Fruit fly (Drosophila melanogaster): Measurements from ENCODE around the gene Clp.
A peak's percentile ranks its signal among the peaks of the same experiment; 100 is the strongest.

Gene Clp

dm6 chr2L:855052-855547 is 35.3 kb downstream of the Clp start, which contains the start of gene CG13949:
TSS of gene CG13949 (plus strand) at chr2L:855337.
- peak; percentile 27 for TF ChIP-seq fd96Cb (tag; optimal IDR thresholded peaks at IDR 0.05)
- peak; percentile 45 for TF ChIP-seq bcd (GFP tag; optimal IDR thresholded peaks at IDR 0.05)
- peak; percentile 50 for TF ChIP-seq ind (GFP tag; optimal IDR thresholded peaks at IDR 0.05)
- TF ChIP-seq CG10366 (GFP tag; IDR thresholded peaks at IDR 0.05): peak; percentile 79
- peak; percentile 71 for TF ChIP-seq CG33213 (GFP tag; optimal IDR thresholded peaks at IDR 0.05)
- peak; percentile 15 for TF ChIP-seq Oli (tag; optimal IDR thresholded peaks at IDR 0.05)
- TF ChIP-seq CG11085 (GFP tag; IDR thresholded peaks at IDR 0.05): peak; percentile 63
- TF ChIP-seq nerfin-2 (GFP tag; IDR thresholded peaks at IDR 0.05; ENCODE audit: partially characterized antibody): no peak
- peak; percentile 22 for TF ChIP-seq CG2875 (GFP tag; optimal IDR thresholded peaks at IDR 0.05)
- TF ChIP-seq Gsc (GFP tag; IDR thresholded peaks at IDR 0.05): no peak
- no peak for TF ChIP-seq onecut (GFP tag; IDR thresholded peaks at IDR 0.05)
- peak; percentile 89 for TF ChIP-seq Med (GFP tag)
- peak; percentile 56 for TF ChIP-seq grn (GFP tag; optimal IDR thresholded peaks at IDR 0.05)
- no peak for TF ChIP-seq ato (GFP tag; IDR thresholded peaks at IDR 0.05; ENCODE audit: partially characterized antibody)
- TF ChIP-seq jumu (GFP tag; optimal IDR thresholded peaks at IDR 0.05): peak; percentile 28
- no peak for TF ChIP-seq CG1647 (GFP tag; optimal IDR thresholded peaks at IDR 0.05)
- TF ChIP-seq HHEX (GFP tag; optimal IDR thresholded peaks at IDR 0.05): peak; percentile 10
- TF ChIP-seq CG7786 (GFP tag; optimal IDR thresholded peaks at IDR 0.05): no peak
- peak; percentile 37 for TF ChIP-seq cwo (GFP tag; optimal IDR thresholded peaks at IDR 0.05)
- TF ChIP-seq CG13775 (GFP tag; optimal IDR thresholded peaks at IDR 0.05): peak; percentile 36
- peak; percentile 15 for TF ChIP-seq Sox100B (GFP tag; optimal IDR thresholded peaks at IDR 0.05)
- peak; percentile 47; the same call in 1 of the 2 replicates for TF ChIP-seq seq (GFP tag; IDR thresholded peaks at IDR 0.05)
- TF ChIP-seq CG13296 (GFP tag; optimal IDR thresholded peaks at IDR 0.05): peak; percentile 40
- peak; percentile 56; the same call in 1 of the 2 replicates for TF ChIP-seq chm (GFP tag; IDR thresholded peaks at IDR 0.05)
- peak; percentile 62 for TF ChIP-seq Nf-YC (tag; optimal IDR thresholded peaks at IDR 0.05)
- peak; percentile 42 for TF ChIP-seq en (GFP tag; optimal IDR thresholded peaks at IDR 0.05)
- peak; percentile 28 for TF ChIP-seq CG31388 (GFP tag; optimal IDR thresholded peaks at IDR 0.05)
- peak; percentile 70; the same call in 2 of the 3 replicates for TF ChIP-seq Mrtf (GFP tag; IDR thresholded peaks at IDR 0.05)
- TF ChIP-seq Dip3 (GFP tag; optimal IDR thresholded peaks at IDR 0.05): peak; percentile 15
- TF ChIP-seq CG14860 (GFP tag; IDR thresholded peaks at IDR 0.05; ENCODE audit: partially characterized antibody): no peak
- TF ChIP-seq CG11560 (tag; IDR thresholded peaks at IDR 0.05): 0 out of 3 replicates have a peak, but pooled peaks have one; percentile 47
- peak; percentile 43 for TF ChIP-seq CG3407 (GFP tag; optimal IDR thresholded peaks at IDR 0.05)
- peak; percentile 32 for TF ChIP-seq Asciz (GFP tag; optimal IDR thresholded peaks at IDR 0.05)
- TF ChIP-seq lab (GFP tag; optimal IDR thresholded peaks at IDR 0.05): peak; percentile 85
- TF ChIP-seq CG5245 (GFP tag; optimal IDR thresholded peaks at IDR 0.05): no peak
- TF ChIP-seq pfk (GFP tag; optimal IDR thresholded peaks at IDR 0.05): no peak
- TF ChIP-seq cad (GFP tag; optimal IDR thresholded peaks at IDR 0.05): no peak
- peak; percentile 68 for TF ChIP-seq grau (tag; optimal IDR thresholded peaks at IDR 0.05)
- TF ChIP-seq Deaf1 (tag; optimal IDR thresholded peaks at IDR 0.05): peak; percentile 33
- peak; percentile 11 for TF ChIP-seq CG2202 (tag; optimal IDR thresholded peaks at IDR 0.05)
- TF ChIP-seq dan (GFP tag; IDR thresholded peaks at IDR 0.05): no peak
- TF ChIP-seq NK7.1 (GFP tag; optimal IDR thresholded peaks at IDR 0.05): peak; percentile 22
- TF ChIP-seq CG11504 (tag; optimal IDR thresholded peaks at IDR 0.05): peak; percentile 83
- peak; percentile 37 for TF ChIP-seq ATbp (GFP tag; optimal IDR thresholded peaks at IDR 0.05)
- peak; percentile 83 for TF ChIP-seq Xrp1 (GFP tag; IDR thresholded peaks at IDR 0.05)
- no peak for TF ChIP-seq eve (GFP tag; optimal IDR thresholded peaks at IDR 0.05)
- peak; percentile 57; the same call in 1 of the 2 replicates for TF ChIP-seq Rx (GFP tag; IDR thresholded peaks at IDR 0.05)
- TF ChIP-seq CG12299 (tag; optimal IDR thresholded peaks at IDR 0.05): peak; percentile 56
- TF ChIP-seq Hsf (GFP tag; optimal IDR thresholded peaks at IDR 0.05): peak; percentile 64
- TF ChIP-seq jing (GFP tag; optimal IDR thresholded peaks at IDR 0.05): no peak
